1 fruit fly cellular context compared by ENCODE assay signal in genomic region chr3L:606490-607327, dm6.
A peak's percentile ranks its signal among the peaks of the same experiment; 100 is the strongest.
TF ChIP-seq lines count a peak whose summit lies in the region.

Gene Reg-2 (minus strand): TSS chr3L:606569.

TF ChIP-seq in whole organism, embryonic, 481 proteins besides CTCF, POLR2A, EP300 and RAD21 (continued from another document and continues in another):
- TF ChIP-seq dysf (GFP tag; IDR thresholded peaks at IDR 0.05; lab: Robert Waterston, UW) (no peak; the same call in 2 of the 3 replicates), gce (GFP tag; IDR thresholded peaks at IDR 0.05; lab: Robert Waterston, UW) (no peak), CG32767 (GFP tag; IDR thresholded peaks at IDR 0.05; lab: Robert Waterston, UW) (no peak), CG2120 (GFP tag; optimal IDR thresholded peaks at IDR 0.05; lab: Kevin White, UChicago) (peak; percentile 12), CG10209 (GFP tag; optimal IDR thresholded peaks at IDR 0.05; lab: Kevin White, UChicago) (no peak), Xrp1 (GFP tag; IDR thresholded peaks at IDR 0.05; lab: Robert Waterston, UW) (no peak), h (optimal IDR thresholded peaks at IDR 0.05; lab: Kevin White, UChicago) (no peak), B-H2 (GFP tag; optimal IDR thresholded peaks at IDR 0.05; lab: Kevin White, UChicago) (no peak), E2f1 (GFP tag; IDR thresholded peaks at IDR 0.05; lab: Robert Waterston, UW) (no peak), Scr (GFP tag; IDR thresholded peaks at IDR 0.05; lab: Robert Waterston, UW; ENCODE audit: partially characterized antibody) (no peak), CG17912 (GFP tag; optimal IDR thresholded peaks at IDR 0.05; lab: Kevin White, UChicago) (no peak), eve (GFP tag; optimal IDR thresholded peaks at IDR 0.05; lab: Kevin White, UChicago) (no peak), MBD-R2 (GFP tag; IDR thresholded peaks at IDR 0.05; lab: Robert Waterston, UW) (no peak), CG4360 (GFP tag; IDR thresholded peaks at IDR 0.05; lab: Robert Waterston, UW) (no peak), Antp (GFP tag; optimal IDR thresholded peaks at IDR 0.05; lab: Kevin White, UChicago) (no peak), fd102C (GFP tag; optimal IDR thresholded peaks at IDR 0.05; lab: Kevin White, UChicago) (no peak), BtbVII (GFP tag; optimal IDR thresholded peaks at IDR 0.05; lab: Kevin White, UChicago) (peak; percentile 53), CG13894 (tag; optimal IDR thresholded peaks at IDR 0.05; lab: Kevin White, UChicago) (no peak), CG1602 (GFP tag; optimal IDR thresholded peaks at IDR 0.05; lab: Kevin White, UChicago) (no peak), zf30C (GFP tag; optimal IDR thresholded peaks at IDR 0.05; lab: Kevin White, UChicago) (no peak), Doc2 (GFP tag; IDR thresholded peaks at IDR 0.05; lab: Robert Waterston, UW) (no peak), H15 (GFP tag; IDR thresholded peaks at IDR 0.05; lab: Robert Waterston, UW) (no peak), CG6654 (GFP tag; optimal IDR thresholded peaks at IDR 0.05; lab: Kevin White, UChicago) (no peak), pho (GFP tag; optimal IDR thresholded peaks at IDR 0.05; lab: Kevin White, UChicago) (no peak), CG7786 (GFP tag; optimal IDR thresholded peaks at IDR 0.05; lab: Kevin White, UChicago) (no peak), inv (GFP tag; IDR thresholded peaks at IDR 0.05; lab: Robert Waterston, UW; ENCODE audit: partially characterized antibody) (no peak), ssp (GFP tag; IDR thresholded peaks at IDR 0.05; lab: Robert Waterston, UW) (no peak), CG7928 (GFP tag; optimal IDR thresholded peaks at IDR 0.05; lab: Kevin White, UChicago) (no peak), tio (GFP tag; optimal IDR thresholded peaks at IDR 0.05; lab: Kevin White, UChicago) (no peak), Side (GFP tag; optimal IDR thresholded peaks at IDR 0.05; lab: Kevin White, UChicago) (no peak), CG32532 (GFP tag; IDR thresholded peaks at IDR 0.05; lab: Robert Waterston, UW) (peak; percentile 42; the same call in 1 of the 2 replicates), fd64A (GFP tag; optimal IDR thresholded peaks at IDR 0.05; lab: Kevin White, UChicago) (no peak), NK7.1 (GFP tag; optimal IDR thresholded peaks at IDR 0.05; lab: Kevin White, UChicago) (no peak), CG17829 (tag; optimal IDR thresholded peaks at IDR 0.05; lab: Kevin White, UChicago) (peak; percentile 58), Kr (GFP tag; optimal IDR thresholded peaks at IDR 0.05; lab: Kevin White, UChicago) (no peak), p53 (GFP tag; optimal IDR thresholded peaks at IDR 0.05; lab: Kevin White, UChicago) (no peak), pnt (GFP tag; optimal IDR thresholded peaks at IDR 0.05; lab: Kevin White, UChicago) (no peak), ken (GFP tag; IDR thresholded peaks at IDR 0.05; lab: Robert Waterston, UW) (no peak), insv (GFP tag; optimal IDR thresholded peaks at IDR 0.05; lab: Kevin White, UChicago) (peak in 1 of 2 experiments; percentile 53), Atf3 (GFP tag; optimal IDR thresholded peaks at IDR 0.05; lab: Kevin White, UChicago) (no peak), Dp (GFP tag; optimal IDR thresholded peaks at IDR 0.05; lab: Kevin White, UChicago) (peak; percentile 94), ara (GFP tag; IDR thresholded peaks at IDR 0.05; lab: Robert Waterston, UW) (no peak), CG2712 (tag; optimal IDR thresholded peaks at IDR 0.05; lab: Kevin White, UChicago) (peak; percentile 32), CG7357 (GFP tag; IDR thresholded peaks at IDR 0.05; lab: Robert Waterston, UW) (no peak), gsb-n (tag; optimal IDR thresholded peaks at IDR 0.05; lab: Kevin White, UChicago) (no peak), Lpt (GFP tag; optimal IDR thresholded peaks at IDR 0.05; lab: Kevin White, UChicago) (no peak), dmrt11E (tag; optimal IDR thresholded peaks at IDR 0.05; lab: Kevin White, UChicago) (no peak), Fer1 (GFP tag; optimal IDR thresholded peaks at IDR 0.05; lab: Kevin White, UChicago) (peak; percentile 36), pita (GFP tag; optimal IDR thresholded peaks at IDR 0.05; lab: Kevin White, UChicago) (peak; percentile 83), HLHmδ (GFP tag; optimal IDR thresholded peaks at IDR 0.05; lab: Kevin White, UChicago) (no peak), tna (GFP tag; IDR thresholded peaks at IDR 0.05; lab: Robert Waterston, UW; ENCODE audit: partially characterized antibody) (no peak), z (GFP tag; IDR thresholded peaks at IDR 0.05; lab: Robert Waterston, UW) (no peak), pan (optimal IDR thresholded peaks at IDR 0.05; lab: Kevin White, UChicago) (no peak), pan (GFP tag; optimal IDR thresholded peaks at IDR 0.05 in 1 of 2, IDR thresholded peaks at IDR 0.05 in 1 of 2) (no peak), corto (GFP tag; optimal IDR thresholded peaks at IDR 0.05; lab: Kevin White, UChicago) (no peak), Sox100B (GFP tag; optimal IDR thresholded peaks at IDR 0.05; lab: Kevin White, UChicago) (no peak), ems (GFP tag; optimal IDR thresholded peaks at IDR 0.05; lab: Kevin White, UChicago) (no peak), CG18764 (GFP tag; optimal IDR thresholded peaks at IDR 0.05; lab: Kevin White, UChicago) (no peak), CG4707 (GFP tag; optimal IDR thresholded peaks at IDR 0.05; lab: Kevin White, UChicago) (no peak), CG18476 (GFP tag; optimal IDR thresholded peaks at IDR 0.05; lab: Kevin White, UChicago) (no peak), gem (tag; optimal IDR thresholded peaks at IDR 0.05; lab: Kevin White, UChicago) (peak; percentile 32), CG9932 (GFP tag; IDR thresholded peaks at IDR 0.05; lab: Robert Waterston, UW) (peak; percentile 25; the same call in 1 of the 2 replicates), CG7556 (GFP tag; optimal IDR thresholded peaks at IDR 0.05; lab: Kevin White, UChicago) (no peak), gfzf (GFP tag; optimal IDR thresholded peaks at IDR 0.05; lab: Kevin White, UChicago) (peak; percentile 21), E2f2 (GFP tag; IDR thresholded peaks at IDR 0.05; lab: Robert Waterston, UW) (peak; percentile 96), tgo (GFP tag; IDR thresholded peaks at IDR 0.05; lab: Robert Waterston, UW) (no peak), CG18011 (GFP tag; optimal IDR thresholded peaks at IDR 0.05; lab: Kevin White, UChicago) (no peak), CG7963 (GFP tag; IDR thresholded peaks at IDR 0.05; lab: Robert Waterston, UW; ENCODE audit: partially characterized antibody) (no peak), Hr78 (GFP tag; optimal IDR thresholded peaks at IDR 0.05; lab: Kevin White, UChicago) (peak in 1 of 2 experiments; percentile 62), CrebB (tag; optimal IDR thresholded peaks at IDR 0.05; lab: Kevin White, UChicago) (no peak), fru (optimal IDR thresholded peaks at IDR 0.05; lab: Kevin White, UChicago) (no peak), mirr (GFP tag; optimal IDR thresholded peaks at IDR 0.05; lab: Kevin White, UChicago) (peak; percentile 92), prd (optimal IDR thresholded peaks at IDR 0.05; lab: Kevin White, UChicago) (no peak), prd (GFP tag; IDR thresholded peaks at IDR 0.05; lab: Robert Waterston, UW) (peak; percentile 14; the same call in 1 of the 3 replicates), psq (GFP tag; optimal IDR thresholded peaks at IDR 0.05; lab: Kevin White, UChicago) (no peak), CG14667 (GFP tag; IDR thresholded peaks at IDR 0.05; lab: Robert Waterston, UW) (no peak), Ravus (GFP tag; IDR thresholded peaks at IDR 0.05; lab: Robert Waterston, UW) (no peak), sim (GFP tag; IDR thresholded peaks at IDR 0.05; lab: Robert Waterston, UW) (no peak), exex (tag; optimal IDR thresholded peaks at IDR 0.05; lab: Kevin White, UChicago) (peak; percentile 98), CG10543 (GFP tag; optimal IDR thresholded peaks at IDR 0.05; lab: Kevin White, UChicago) (peak; percentile 90), sens (GFP tag; lab: Kevin White, UChicago) (peak; percentile 30), pum (GFP tag; optimal IDR thresholded peaks at IDR 0.05; lab: Kevin White, UChicago) (no peak), CG9727 (GFP tag; optimal IDR thresholded peaks at IDR 0.05; lab: Kevin White, UChicago) (no peak), CG17361 (GFP tag; IDR thresholded peaks at IDR 0.05; lab: Robert Waterston, UW) (peak; percentile 37; the same call in 1 of the 3 replicates), CG12744 (GFP tag; optimal IDR thresholded peaks at IDR 0.05; lab: Kevin White, UChicago) (no peak), CG10565 (GFP tag; optimal IDR thresholded peaks at IDR 0.05; lab: Kevin White, UChicago) (no peak), lbe (GFP tag; optimal IDR thresholded peaks at IDR 0.05; lab: Kevin White, UChicago) (peak; percentile 23), gcm2 (GFP tag; optimal IDR thresholded peaks at IDR 0.05; lab: Kevin White, UChicago) (no peak), toy (GFP tag; IDR thresholded peaks at IDR 0.05; lab: Robert Waterston, UW) (no peak), CG15011 (GFP tag; optimal IDR thresholded peaks at IDR 0.05; lab: Kevin White, UChicago) (no peak), CG16813 (GFP tag; IDR thresholded peaks at IDR 0.05; lab: Robert Waterston, UW; ENCODE audit: partially characterized antibody) (no peak), az2 (GFP tag; optimal IDR thresholded peaks at IDR 0.05; lab: Kevin White, UChicago) (no peak), CG2875 (GFP tag; optimal IDR thresholded peaks at IDR 0.05; lab: Kevin White, UChicago) (no peak), emc (GFP tag; optimal IDR thresholded peaks at IDR 0.05; lab: Kevin White, UChicago) (no peak), CG2889 (GFP tag; IDR thresholded peaks at IDR 0.05; lab: Robert Waterston, UW) (no peak), CG8359 (GFP tag; optimal IDR thresholded peaks at IDR 0.05; lab: Kevin White, UChicago; ENCODE audit: borderline replicate concordance) (no peak), jumu (GFP tag; optimal IDR thresholded peaks at IDR 0.05; lab: Kevin White, UChicago) (no peak), CG13424 (tag; optimal IDR thresholded peaks at IDR 0.05; lab: Kevin White, UChicago) (no peak), cas (GFP tag; IDR thresholded peaks at IDR 0.05; lab: Robert Waterston, UW) (no peak), CG4328 (GFP tag; optimal IDR thresholded peaks at IDR 0.05; lab: Kevin White, UChicago) (no peak), lov (optimal IDR thresholded peaks at IDR 0.05; lab: Kevin White, UChicago) (no peak), lov (GFP tag; IDR thresholded peaks at IDR 0.05; lab: Robert Waterston, UW) (no peak), B-H1 (GFP tag; IDR thresholded peaks at IDR 0.05; lab: Robert Waterston, UW) (no peak), ro (GFP tag; IDR thresholded peaks at IDR 0.05; lab: Robert Waterston, UW) (no peak), row (GFP tag; IDR thresholded peaks at IDR 0.05; lab: Robert Waterston, UW) (no peak), CG1529 (GFP tag; optimal IDR thresholded peaks at IDR 0.05; lab: Kevin White, UChicago) (no peak), Fer2 (tag; optimal IDR thresholded peaks at IDR 0.05; lab: Kevin White, UChicago) (no peak), crc (GFP tag; optimal IDR thresholded peaks at IDR 0.05; lab: Kevin White, UChicago) (no peak), twi (tag; optimal IDR thresholded peaks at IDR 0.05; lab: Kevin White, UChicago) (no peak), bigmax (GFP tag; optimal IDR thresholded peaks at IDR 0.05; lab: Kevin White, UChicago) (no peak), Asciz (GFP tag; optimal IDR thresholded peaks at IDR 0.05; lab: Kevin White, UChicago) (no peak), CG14965 (GFP tag; optimal IDR thresholded peaks at IDR 0.05; lab: Kevin White, UChicago; ENCODE audit: borderline replicate concordance) (no peak), Hr51 (GFP tag; optimal IDR thresholded peaks at IDR 0.05; lab: Kevin White, UChicago) (no peak), Six4 (GFP tag; optimal IDR thresholded peaks at IDR 0.05; lab: Kevin White, UChicago) (no peak), CG3847 (GFP tag; IDR thresholded peaks at IDR 0.05; lab: Robert Waterston, UW) (no peak), ci (GFP tag; IDR thresholded peaks at IDR 0.05; lab: Robert Waterston, UW) (no peak), CG4617 (GFP tag; optimal IDR thresholded peaks at IDR 0.05; lab: Kevin White, UChicago; ENCODE audit: borderline replicate concordance) (no peak), Usf (GFP tag; optimal IDR thresholded peaks at IDR 0.05; lab: Kevin White, UChicago) (no peak), CG10366 (GFP tag; IDR thresholded peaks at IDR 0.05; lab: Robert Waterston, UW) (no peak), chm (GFP tag; IDR thresholded peaks at IDR 0.05; lab: Robert Waterston, UW) (0 out of 2 replicates have a peak, but pooled peaks have one; percentile 16), CG3065 (GFP tag; optimal IDR thresholded peaks at IDR 0.05; lab: Kevin White, UChicago) (no peak), Hr39 (optimal IDR thresholded peaks at IDR 0.05; lab: Kevin White, UChicago) (no peak), CG11247 (GFP tag; IDR thresholded peaks at IDR 0.05; lab: Robert Waterston, UW) (0 out of 2 replicates have a peak, but pooled peaks have one; percentile 5), CG12659 (GFP tag; optimal IDR thresholded peaks at IDR 0.05; lab: Kevin White, UChicago) (peak; percentile 45), bowl (GFP tag; IDR thresholded peaks at IDR 0.05; lab: Robert Waterston, UW) (no peak), disco-r (GFP tag; optimal IDR thresholded peaks at IDR 0.05; lab: Kevin White, UChicago) (no peak), Hand (GFP tag; optimal IDR thresholded peaks at IDR 0.05; lab: Kevin White, UChicago) (no peak), CG11504 (tag; optimal IDR thresholded peaks at IDR 0.05; lab: Kevin White, UChicago) (peak; percentile 39), CG6175 (GFP tag; IDR thresholded peaks at IDR 0.05; lab: Robert Waterston, UW) (no peak), kay (GFP tag; optimal IDR thresholded peaks at IDR 0.05; lab: Kevin White, UChicago) (no peak), ERR (GFP tag; optimal IDR thresholded peaks at IDR 0.05; lab: Kevin White, UChicago) (no peak), Pdp1 (GFP tag; optimal IDR thresholded peaks at IDR 0.05; lab: Kevin White, UChicago) (peak in 1 of 2 experiments; percentile 0), Abd-B (GFP tag; optimal IDR thresholded peaks at IDR 0.05; lab: Kevin White, UChicago) (no peak), wdn (GFP tag; IDR thresholded peaks at IDR 0.05; lab: Robert Waterston, UW) (no peak), CG13775 (GFP tag; optimal IDR thresholded peaks at IDR 0.05; lab: Kevin White, UChicago) (no peak), repo (GFP tag; optimal IDR thresholded peaks at IDR 0.05; lab: Kevin White, UChicago) (no peak), Hmx (GFP tag; optimal IDR thresholded peaks at IDR 0.05; lab: Kevin White, UChicago) (no peak), CG13287 (GFP tag; IDR thresholded peaks at IDR 0.05; lab: Robert Waterston, UW; ENCODE audit: partially characterized antibody) (no peak), Hey (tag; optimal IDR thresholded peaks at IDR 0.05; lab: Kevin White, UChicago) (no peak)
